Worm (Caenorhabditis elegans) whole organism, L4/young adult: ENCODE data around the gene C44H9.7.
A peak's percentile ranks its signal among the peaks of the same experiment; 100 is the strongest.
"Not testable (repeated sequence)": the region's sequence is repeated elsewhere in the genome, so short reads cannot be mapped to it uniquely, and the experiment has no call there.

Source experiments
- W03F9.2 ChIP-seq: fragments of 150-350 bp; optimal IDR thresholded peaks from 2 replicates; lab custom pipeline; 2014; ENCODE audit warnings: missing biosample characterization, missing genetic modification characterization
- dao-5 ChIP-seq: sonication (generic microtip); optimal IDR thresholded peaks from 2 replicates; lab custom pipeline; 2016; ENCODE audit warnings: missing genotype, missing genetic modification characterization, moderate library complexity, missing compliant biosample characterization
- him-1 ChIP-seq: sonication (generic microtip); optimal IDR thresholded peaks from 2 replicates; lab custom pipeline; 2016; ENCODE audit warnings: missing genotype, missing genetic modification reagents, missing genetic modification characterization, missing compliant biosample characterization

Gene C44H9.7

ce11 chrV:12869948-12870347 is 15.3 kb upstream of the C44H9.7 start, which contains the start of gene T07F10.3:
TSS of gene T07F10.3 (minus strand) at chrV:12870045.
- TF ChIP-seq W03F9.2 (tag; lab: Kevin White, UChicago), result peak; percentile 78
- TF ChIP-seq him-1 (tag; lab: Kevin White, UChicago), result peak; percentile 82
- no peak for TF ChIP-seq dao-5 (tag; lab: Kevin White, UChicago)

- no peak for TF ChIP-seq W03F9.2 (tag; lab: Kevin White, UChicago)
- TF ChIP-seq him-1 (tag; lab: Kevin White, UChicago), result no peak
- no peak for TF ChIP-seq dao-5 (tag; lab: Kevin White, UChicago)
Observed at ce11 chrV:12867997-12868396, 13.3 kb upstream of the C44H9.7 start, which contains the start of gene nspg-1. TSS of gene nspg-1 (minus strand) at chrV:12868097.

ce11 chrV:12865615-12866014 is 10.9 kb upstream of the C44H9.7 start, which contains the start of gene T07F10.5:
TSS of gene T07F10.5 (plus strand) at chrV:12865915.
- not testable (repeated sequence) for TF ChIP-seq dao-5, W03F9.2, him-1 (tag; lab: Kevin White, UChicago)

- no peak for TF ChIP-seq W03F9.2 (tag; lab: Kevin White, UChicago)
- no peak for TF ChIP-seq dao-5 (tag; lab: Kevin White, UChicago)
- TF ChIP-seq him-1 (tag; lab: Kevin White, UChicago), result no peak
Observed at ce11 chrV:12859144-12859543, 4.5 kb upstream of the C44H9.7 start, which contains the start of gene anp-1. TSS of gene anp-1 (plus strand) at chrV:12859444.

ce11 chrV:12852355-12852754 is 2.3 kb downstream of the C44H9.7 start:
- no peak for TF ChIP-seq dao-5 (tag; lab: Kevin White, UChicago)
- TF ChIP-seq him-1 (tag; lab: Kevin White, UChicago), result no peak
- no peak for TF ChIP-seq W03F9.2 (tag; lab: Kevin White, UChicago)

ce11 chrV:12849736-12850135 is 4.9 kb downstream of the C44H9.7 start, which contains the start of gene C44H9.5:
TSS of gene C44H9.5 (minus strand) at chrV:12849864.
- TF ChIP-seq W03F9.2 (tag; lab: Kevin White, UChicago) (no peak), dao-5 (tag; lab: Kevin White, UChicago) (no peak), him-1 (tag; lab: Kevin White, UChicago) (no peak)

- TF ChIP-seq W03F9.2 (tag; lab: Kevin White, UChicago) (no peak), him-1 (tag; lab: Kevin White, UChicago) (no peak), dao-5 (tag; lab: Kevin White, UChicago) (no peak)
Observed at ce11 chrV:12845247-12845646, 9.4 kb downstream of the C44H9.7 start, which contains the start of gene C44H9.6. TSS of gene C44H9.6 (minus strand) at chrV:12845347.

ce11 chrV:12844748-12845147 is 9.9 kb downstream of the C44H9.7 start:
- no peak for TF ChIP-seq him-1 (tag; lab: Kevin White, UChicago)
- no peak for TF ChIP-seq W03F9.2 (tag; lab: Kevin White, UChicago)
- TF ChIP-seq dao-5 (tag; lab: Kevin White, UChicago), result no peak

ce11 chrV:12835388-12835787 is 19.3 kb downstream of the C44H9.7 start, which contains the start of gene C44H9.4:
TSS of gene C44H9.4 (plus strand) at chrV:12835688.
- TF ChIP-seq W03F9.2 (tag; lab: Kevin White, UChicago), result no peak
- no peak for TF ChIP-seq dao-5 (tag; lab: Kevin White, UChicago)
- TF ChIP-seq him-1 (tag; lab: Kevin White, UChicago), result no peak

ce11 chrV:12827219-12827618 is 27.4 kb downstream of the C44H9.7 start, which contains the start of gene ugt-15:
TSS of gene ugt-15 (plus strand) at chrV:12827519.
- no peak for TF ChIP-seq him-1 (tag; lab: Kevin White, UChicago)
- no peak for TF ChIP-seq dao-5 (tag; lab: Kevin White, UChicago)
- no peak for TF ChIP-seq W03F9.2 (tag; lab: Kevin White, UChicago)

ce11 chrV:12824777-12825176 is 29.9 kb downstream of the C44H9.7 start, which contains the start of gene ugt-16:
TSS of gene ugt-16 (plus strand) at chrV:12825024.
- TF ChIP-seq him-1 (tag; lab: Kevin White, UChicago) (no peak), W03F9.2 (tag; lab: Kevin White, UChicago) (no peak), dao-5 (tag; lab: Kevin White, UChicago) (no peak)

- TF ChIP-seq dao-5 (tag; lab: Kevin White, UChicago) (no peak), him-1 (tag; lab: Kevin White, UChicago) (no peak), W03F9.2 (tag; lab: Kevin White, UChicago) (no peak)
Observed at ce11 chrV:12822065-12822464, 32.6 kb downstream of the C44H9.7 start.

- no peak for TF ChIP-seq him-1 (tag; lab: Kevin White, UChicago)
- no peak for TF ChIP-seq dao-5 (tag; lab: Kevin White, UChicago)
- no peak for TF ChIP-seq W03F9.2 (tag; lab: Kevin White, UChicago)
Observed at ce11 chrV:12819792-12820453, 34.7 kb downstream of the C44H9.7 start, which contains the start of the genes ZC443.4 and ugt-18. TSS of gene ZC443.4 (minus strand) at chrV:12819886. TSS of gene ugt-18 (plus strand) at chrV:12820260.
